Fruit fly (Drosophila melanogaster) ovary, adult (tissue): ENCODE results near the gene Cpr66Cb.

Source experiments
- CG17801 ChIP-seq: fragments of 200-800 bp; optimal IDR thresholded peaks from 2 replicates; lab custom pipeline; 2019; ENCODE audit warnings: missing biosample characterization, mild to moderate bottlenecking, missing genetic modification characterization, moderate library complexity; ENCODE audit not compliant: partially characterized antibody

Cpr66Cb gene

dm6 chr3L:8358776-8359455 is 22.4 kb downstream of the Cpr66Cb start:
- no peak for TF ChIP-seq CG17801 (GFP tag; lab: Kevin White, UChicago)

dm6 chr3L:8360063-8360642 is 23.7 kb downstream of the Cpr66Cb start:
- TF ChIP-seq CG17801 (GFP tag; lab: Kevin White, UChicago), result no peak

DNA sequence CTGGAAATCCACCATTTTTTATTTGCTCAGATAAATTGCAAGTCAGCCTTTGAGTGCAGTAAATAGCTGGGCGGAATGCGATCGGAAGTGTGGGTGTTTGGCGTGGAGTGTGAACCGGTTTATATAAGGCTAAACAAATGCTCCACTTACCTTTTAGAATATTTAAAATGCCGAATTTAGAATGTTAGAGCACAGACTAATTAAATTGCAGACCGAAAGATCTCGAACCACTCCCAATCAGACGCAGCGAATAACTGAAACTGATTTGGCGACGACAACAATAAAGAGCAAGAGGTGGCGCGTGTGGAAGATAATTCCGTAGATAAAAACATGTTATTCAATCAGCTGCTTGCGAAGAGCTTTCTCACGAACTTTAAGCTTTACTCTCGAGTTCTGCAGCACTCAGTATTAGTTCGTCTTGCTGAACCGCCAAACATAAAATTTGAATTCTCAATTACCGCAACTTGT is 24.2 kb downstream of the Cpr66Cb start, which contains the start of gene Idh:
Idh (minus strand) TSS at position 264 of the 468 bp plus-strand sequence.
- peak; percentile 81 for TF ChIP-seq CG17801 (GFP tag; lab: Kevin White, UChicago)

- no peak for TF ChIP-seq CG17801 (GFP tag; lab: Kevin White, UChicago)
Measured at dm6 chr3L:8363266-8363665, 26.8 kb downstream of the Cpr66Cb start.

DNA sequence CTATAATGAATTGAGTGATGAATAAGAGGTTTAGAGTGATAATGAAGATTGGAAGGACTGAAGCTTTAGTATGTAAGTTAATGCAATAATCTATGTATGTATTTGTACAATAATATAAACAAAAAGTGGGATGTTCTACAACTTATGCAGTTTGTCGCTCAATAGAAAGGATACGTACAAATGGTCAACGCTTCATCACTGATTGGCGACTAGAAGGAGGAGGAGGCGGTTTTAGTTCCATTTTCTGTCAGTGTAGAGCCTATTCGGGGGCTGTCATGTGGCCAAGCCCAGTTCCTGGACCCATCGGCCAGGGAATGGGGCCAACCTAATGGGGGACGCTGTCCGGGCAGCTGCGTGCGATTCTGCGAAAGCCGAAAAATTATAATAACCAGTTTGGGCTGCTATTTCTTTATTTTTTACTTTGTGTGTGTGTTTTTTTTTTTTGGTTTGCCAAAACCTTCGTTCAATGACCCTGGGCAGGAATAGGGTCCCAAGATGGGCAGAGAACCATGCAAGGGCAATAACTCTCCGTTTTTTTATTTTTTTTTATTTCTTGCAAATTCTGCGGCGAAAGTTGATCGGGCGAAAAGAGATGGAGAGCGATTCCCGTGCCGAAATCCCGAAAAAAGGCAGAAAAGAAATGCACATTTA is 32.3 kb downstream of the Cpr66Cb start:
- no peak for TF ChIP-seq CG17801 (GFP tag; lab: Kevin White, UChicago)

dm6 chr3L:8369456-8369855 is 33.0 kb downstream of the Cpr66Cb start:
- TF ChIP-seq CG17801 (GFP tag; lab: Kevin White, UChicago), result no peak

DNA sequence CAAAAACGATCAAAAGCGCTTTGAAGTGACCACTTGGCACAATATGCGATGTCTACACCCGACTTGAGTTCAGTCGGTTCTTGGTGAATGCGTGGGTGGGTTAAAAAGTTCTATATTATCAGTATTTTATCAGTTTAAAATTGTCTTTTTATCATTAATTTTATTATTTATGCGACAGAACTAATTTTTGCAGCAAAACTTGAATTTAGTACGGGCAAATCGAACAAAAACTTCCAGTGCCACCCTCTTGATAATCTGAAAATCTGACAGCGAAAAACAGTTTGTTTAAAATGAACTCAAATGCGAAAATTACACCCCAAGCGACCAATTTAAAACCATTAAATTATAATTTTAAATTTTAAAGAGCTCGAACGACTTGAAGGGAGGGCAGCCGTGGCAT is 34.5 kb downstream of the Cpr66Cb start:
- no peak for TF ChIP-seq CG17801 (GFP tag; lab: Kevin White, UChicago)

dm6 chr3L:8371538-8371937 is 35.1 kb downstream of the Cpr66Cb start:
- TF ChIP-seq CG17801 (GFP tag; lab: Kevin White, UChicago), result no peak

dm6 chr3L:8372035-8372434 is 35.6 kb downstream of the Cpr66Cb start, which contains the start of gene ImpE1:
Gene ImpE1, plus strand, starts transcription at chr3L:8372405.
- TF ChIP-seq CG17801 (GFP tag; lab: Kevin White, UChicago), result no peak

DNA sequence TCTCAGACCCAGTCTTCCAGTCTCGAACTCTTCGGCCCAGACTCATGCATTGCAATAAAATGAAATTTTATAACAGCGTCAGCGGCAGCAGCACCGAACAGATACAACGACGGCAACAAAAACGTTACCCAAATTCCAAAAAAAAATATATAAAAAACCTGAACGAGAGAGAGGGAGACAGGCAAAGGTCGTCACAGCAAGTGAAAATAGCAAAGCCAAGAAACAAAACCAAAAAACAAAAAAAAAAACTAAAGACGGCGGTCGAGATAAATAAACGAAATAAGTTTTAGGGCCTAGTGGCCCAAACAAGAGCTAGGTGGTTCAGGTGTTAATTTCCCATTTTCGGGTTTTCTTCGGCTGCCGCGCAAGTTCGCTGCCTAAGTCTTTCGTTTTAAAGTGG is 37.6 kb downstream of the Cpr66Cb start:
- TF ChIP-seq CG17801 (GFP tag; lab: Kevin White, UChicago), result no peak

DNA sequence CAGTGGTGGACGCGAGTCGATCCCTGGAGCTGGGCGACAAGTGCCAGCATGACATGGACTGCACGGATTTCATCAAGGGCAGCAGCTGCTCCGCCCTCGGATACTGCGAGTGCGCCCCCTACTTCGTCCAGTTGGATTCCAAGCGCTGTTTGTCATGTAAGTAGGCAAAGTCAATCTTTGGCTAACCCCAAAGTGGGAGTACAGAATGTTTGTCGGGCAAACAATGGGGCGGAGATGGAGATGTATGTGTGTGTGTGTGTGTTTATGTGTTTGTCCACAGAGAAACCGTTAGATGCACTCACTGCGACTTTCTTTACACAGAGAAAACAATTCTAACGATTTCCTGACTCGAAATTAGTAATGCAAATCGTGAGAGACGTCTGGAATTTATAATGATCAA is 42.7 kb downstream of the Cpr66Cb start:
- no peak for TF ChIP-seq CG17801 (GFP tag; lab: Kevin White, UChicago)

- no peak for TF ChIP-seq CG17801 (GFP tag; lab: Kevin White, UChicago)
Measured at dm6 chr3L:8383968-8384367, 47.5 kb downstream of the Cpr66Cb start.

DNA sequence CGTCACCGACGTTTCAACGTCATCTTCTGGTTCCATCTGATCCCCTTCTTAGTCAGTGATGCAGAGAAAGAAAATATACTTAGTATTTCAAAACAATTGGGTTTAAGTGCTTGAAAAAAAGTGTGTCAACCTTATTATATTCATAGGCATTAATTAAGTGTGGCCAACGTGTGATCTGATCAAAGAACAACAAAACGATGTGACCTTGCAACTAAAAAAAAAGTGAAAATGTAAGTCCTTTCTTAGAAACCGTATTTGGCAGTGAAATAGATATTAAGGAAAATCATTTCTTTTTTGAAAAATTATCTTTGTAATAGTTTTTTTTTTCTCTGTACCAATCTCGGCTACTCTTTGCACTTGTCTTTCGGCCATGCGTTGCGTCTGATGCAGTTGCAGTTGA is 48.6 kb downstream of the Cpr66Cb start:
- TF ChIP-seq CG17801 (GFP tag; lab: Kevin White, UChicago), result no peak
